Worm (Caenorhabditis elegans) whole organism, L1 larva: ENCODE results near the gene F49F1.2.

Source experiments
- ces-1 ChIP-seq: fragments of 150-350 bp; optimal IDR thresholded peaks from 2 replicates; lab custom pipeline; 2014; ENCODE audit warnings: missing biosample characterization, missing genetic modification reagents, missing genetic modification characterization
- fkh-10 ChIP-seq: sonication (generic microtip); optimal IDR thresholded peaks from 2 replicates; lab custom pipeline; 2017; ENCODE audit warnings: missing biosample characterization, missing genetic modification reagents, missing genetic modification characterization
- rnt-1 ChIP-seq: sonication (generic microtip); optimal IDR thresholded peaks from 2 replicates; lab custom pipeline; 2016; ENCODE audit warnings: mild to moderate bottlenecking, missing genetic modification characterization, moderate library complexity, missing compliant biosample characterization

DNA sequence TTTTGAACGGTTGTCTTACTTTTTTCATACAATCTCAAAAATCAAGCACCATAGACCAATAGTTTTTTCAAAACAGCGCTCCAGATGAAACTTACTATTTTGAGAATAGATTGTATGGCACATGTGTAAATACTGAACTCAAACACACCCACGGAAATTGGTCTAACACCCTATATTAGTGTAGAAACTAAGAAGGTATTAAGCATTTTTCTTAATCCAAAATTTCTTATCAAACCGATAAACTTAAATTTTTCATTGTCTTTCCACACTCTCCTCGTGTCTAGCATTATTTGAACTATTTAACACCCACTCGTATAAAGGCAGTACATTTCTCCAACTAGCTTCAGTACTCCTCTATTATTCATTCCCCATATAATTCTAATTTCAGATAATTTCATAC is 34.4 kb downstream of the F49F1.2 start:
- no peak for TF ChIP-seq rnt-1 (tag; lab: Kevin White, UChicago)
- TF ChIP-seq fkh-10 (GFP tag; lab: Kevin White, UChicago), result no peak
- no peak for TF ChIP-seq ces-1 (GFP tag; lab: Kevin White, UChicago)
